Fruit fly (Drosophila melanogaster): ENCODE measurements around the gene CG7910.

The CG7910 gene

DNA sequence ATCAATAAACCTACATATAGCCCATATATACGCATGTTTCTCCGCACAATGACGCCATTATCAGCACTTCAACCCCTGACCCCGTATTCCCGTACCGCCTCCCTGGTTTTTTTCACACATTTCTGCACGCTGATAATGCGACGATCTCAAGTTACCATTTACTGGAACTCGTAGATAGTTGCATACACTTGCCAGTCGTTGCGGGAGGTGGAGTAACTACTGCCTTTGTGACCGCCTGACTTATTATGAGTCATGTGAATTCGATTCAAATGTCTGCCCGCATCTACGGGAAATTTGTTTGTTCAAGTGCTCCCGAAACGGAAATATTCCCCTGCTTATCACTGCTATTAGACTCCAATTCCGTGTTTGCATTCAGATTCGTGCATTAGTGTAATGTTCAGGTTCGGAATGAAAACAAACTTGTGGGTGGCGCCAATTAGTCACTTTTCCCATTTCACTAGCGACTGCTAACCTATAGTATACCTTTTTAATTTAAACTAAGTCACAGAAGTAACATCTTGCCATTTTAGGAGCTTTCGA is 40.2 kb downstream of the CG7910 start:
- TF ChIP-seq Hr83 (GFP tag; optimal IDR thresholded peaks at IDR 0.05; ENCODE audit: poor library complexity, severe bottlenecking) (peak; percentile 4), Rel (GFP tag; optimal IDR thresholded peaks at IDR 0.05) (no peak), Rel (tag; optimal IDR thresholded peaks at IDR 0.05) (peak; percentile 38), dmrt93B (GFP tag; optimal IDR thresholded peaks at IDR 0.05) (no peak), CG9705 (GFP tag; optimal IDR thresholded peaks at IDR 0.05) (no peak), Abd-B (GFP tag; optimal IDR thresholded peaks at IDR 0.05) (no peak), usp (GFP tag; optimal IDR thresholded peaks at IDR 0.05) (no peak), Hnf4 (GFP tag; optimal IDR thresholded peaks at IDR 0.05) (no peak), Vsx2 (GFP tag; optimal IDR thresholded peaks at IDR 0.05; ENCODE audit: partially characterized antibody) (no peak), dsf (GFP tag; optimal IDR thresholded peaks at IDR 0.05; ENCODE audit: borderline replicate concordance) (no peak), Jra (GFP tag; optimal IDR thresholded peaks at IDR 0.05) (peak; percentile 31), Sp1 (GFP tag; optimal IDR thresholded peaks at IDR 0.05) (no peak), sv (GFP tag; optimal IDR thresholded peaks at IDR 0.05) (no peak), tai (GFP tag; optimal IDR thresholded peaks at IDR 0.05) (no peak), dl (GFP tag; optimal IDR thresholded peaks at IDR 0.05; ENCODE audit: insufficient read depth in 1 of 2, partially characterized antibody in 2 of 2) (no peak), Dfd (GFP tag; optimal IDR thresholded peaks at IDR 0.05) (no peak), pan (optimal IDR thresholded peaks at IDR 0.05) (no peak), fru (GFP tag; optimal IDR thresholded peaks at IDR 0.05) (no peak), OdsH (GFP tag; optimal IDR thresholded peaks at IDR 0.05) (no peak)

DNA sequence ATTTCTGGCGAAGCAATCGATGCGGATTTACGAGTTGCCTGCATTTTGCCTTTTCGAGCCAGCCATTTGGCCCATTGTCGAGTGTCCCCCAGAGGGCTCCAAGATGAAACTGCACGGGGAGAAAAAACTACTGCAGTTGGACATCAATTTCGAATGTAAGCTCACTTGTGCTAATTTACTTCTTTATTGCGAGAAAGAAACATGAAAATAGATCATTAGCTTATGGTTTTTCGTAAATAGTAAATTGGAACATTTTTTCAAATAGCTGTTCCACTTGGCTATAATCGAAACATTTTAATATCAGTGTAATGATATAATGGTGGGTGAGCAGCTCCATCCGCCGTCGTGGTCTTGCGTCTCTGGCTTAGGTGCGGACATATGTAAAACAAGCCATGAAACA is 45.3 kb downstream of the CG7910 start:
- TF ChIP-seq fru (GFP tag; optimal IDR thresholded peaks at IDR 0.05) (peak; percentile 47), Hr78 (GFP tag; optimal IDR thresholded peaks at IDR 0.05) (no peak), sv (GFP tag; optimal IDR thresholded peaks at IDR 0.05) (no peak), N (GFP tag; optimal IDR thresholded peaks at IDR 0.05) (no peak), OdsH (GFP tag; optimal IDR thresholded peaks at IDR 0.05) (peak; percentile 22), Vsx2 (GFP tag; optimal IDR thresholded peaks at IDR 0.05; ENCODE audit: partially characterized antibody) (no peak), Hr83 (GFP tag; optimal IDR thresholded peaks at IDR 0.05; ENCODE audit: poor library complexity, severe bottlenecking) (no peak), GATAd (GFP tag; optimal IDR thresholded peaks at IDR 0.05) (no peak), h (GFP tag; optimal IDR thresholded peaks at IDR 0.05) (peak; percentile 57), Hnf4 (GFP tag; optimal IDR thresholded peaks at IDR 0.05) (no peak), Abd-B (GFP tag; optimal IDR thresholded peaks at IDR 0.05) (no peak), Mio (GFP tag; optimal IDR thresholded peaks at IDR 0.05) (no peak), br (GFP tag; optimal IDR thresholded peaks at IDR 0.05) (peak; percentile 37), psq (GFP tag; optimal IDR thresholded peaks at IDR 0.05) (peak; percentile 23), sage (GFP tag; optimal IDR thresholded peaks at IDR 0.05) (no peak), dsf (GFP tag; optimal IDR thresholded peaks at IDR 0.05; ENCODE audit: borderline replicate concordance) (no peak), dmrt93B (GFP tag; optimal IDR thresholded peaks at IDR 0.05) (no peak), CrebA (GFP tag; optimal IDR thresholded peaks at IDR 0.05; ENCODE audit: borderline replicate concordance) (no peak), Myc (optimal IDR thresholded peaks at IDR 0.05) (no peak), usp (GFP tag; optimal IDR thresholded peaks at IDR 0.05) (no peak), foxo (GFP tag; optimal IDR thresholded peaks at IDR 0.05) (peak in 1 of 2 experiments; percentile 57), Sp1 (GFP tag; optimal IDR thresholded peaks at IDR 0.05) (peak; percentile 4), Rel (GFP tag; optimal IDR thresholded peaks at IDR 0.05) (no peak), Rel (tag; optimal IDR thresholded peaks at IDR 0.05) (no peak), lola (GFP tag; optimal IDR thresholded peaks at IDR 0.05) (no peak), ey (GFP tag; optimal IDR thresholded peaks at IDR 0.05) (peak; percentile 52), woc (GFP tag; optimal IDR thresholded peaks at IDR 0.05) (no peak), jim (GFP tag; optimal IDR thresholded peaks at IDR 0.05) (no peak), CG32264 (GFP tag; optimal IDR thresholded peaks at IDR 0.05) (no peak), brk (GFP tag; optimal IDR thresholded peaks at IDR 0.05) (no peak), rgr (GFP tag; optimal IDR thresholded peaks at IDR 0.05) (peak; percentile 42), Jra (GFP tag; optimal IDR thresholded peaks at IDR 0.05) (no peak), dl (GFP tag; optimal IDR thresholded peaks at IDR 0.05; ENCODE audit: insufficient read depth in 1 of 2, partially characterized antibody in 2 of 2) (no peak), tai (GFP tag; optimal IDR thresholded peaks at IDR 0.05) (no peak), Dif (GFP tag; optimal IDR thresholded peaks at IDR 0.05; ENCODE audit: partially characterized antibody) (no peak), HLH106 (tag; optimal IDR thresholded peaks at IDR 0.05) (peak; percentile 33)

All from whole organism, wandering third instar larva.